Fruit fly (Drosophila melanogaster) whole organism, embryonic: ENCODE measurements around the gene CG2104.

Source experiments
- B-H2 ChIP-seq: fragments of 200-800 bp; sonication (Bioruptor generic); optimal IDR thresholded peaks from 2 replicates; lab custom pipeline; 2018; ENCODE audit warnings: missing biosample characterization, mild to moderate bottlenecking, missing genetic modification characterization
- Blimp-1 ChIP-seq: fragments of 200-800 bp; sonication (Bioruptor generic); optimal IDR thresholded peaks from 3 replicates; lab custom pipeline; 2018; ENCODE audit warnings: missing biosample characterization, missing genetic modification characterization, mild to moderate bottlenecking, moderate library complexity, missing genetic modification reagents
- CG10274 ChIP-seq: fragments of 200-800 bp; sonication (Bioruptor generic); optimal IDR thresholded peaks from 3 replicates; lab custom pipeline; 2017; ENCODE audit warnings: missing biosample characterization, mild to moderate bottlenecking, missing genetic modification characterization
- CG10321 ChIP-seq: fragments of 200-800 bp; sonication (Bioruptor generic); IDR thresholded peaks from 2 replicates; pipeline ENCODE4 v1.3.6; 2022; ENCODE audit warnings: missing biosample characterization, missing genetic modification characterization
- CG11560 ChIP-seq: fragments of 200-800 bp; sonication (Bioruptor generic); IDR thresholded peaks from 3 replicates; pipeline ENCODE4 v1.3.6; 2022; ENCODE audit warnings: missing biosample characterization, missing genetic modification characterization
- CG14710 ChIP-seq: fragments of 200-800 bp; sonication (Bioruptor generic); optimal IDR thresholded peaks from 3 replicates; lab custom pipeline; 2019; ENCODE audit warnings: missing biosample characterization, mild to moderate bottlenecking, missing genetic modification characterization, moderate library complexity
- CG1647 ChIP-seq: fragments of 200-800 bp; sonication (Bioruptor generic); optimal IDR thresholded peaks from 3 replicates; lab custom pipeline; 2016; ENCODE audit warnings: missing biosample characterization, missing genetic modification characterization
- CG1792 ChIP-seq: fragments of 200-800 bp; sonication (Bioruptor generic); optimal IDR thresholded peaks from 2 replicates; lab custom pipeline; 2016; ENCODE audit warnings: missing biosample characterization, missing genetic modification characterization
- CG18262 ChIP-seq: fragments of 200-800 bp; optimal IDR thresholded peaks from 3 replicates; lab custom pipeline; 2019; ENCODE audit warnings: missing biosample characterization, mild to moderate bottlenecking, missing genetic modification characterization, moderate library complexity
- CG18619 ChIP-seq: fragments of 200-800 bp; sonication (Bioruptor generic); optimal IDR thresholded peaks from 3 replicates; lab custom pipeline; 2017; ENCODE audit warnings: missing biosample characterization, mild to moderate bottlenecking, missing genetic modification characterization
- CG2202 ChIP-seq: fragments of 200-800 bp; sonication (Bioruptor generic); optimal IDR thresholded peaks from 2 replicates; lab custom pipeline; 2018; ENCODE audit warnings: missing biosample characterization, mild to moderate bottlenecking, missing genetic modification characterization
- CG33213 ChIP-seq: fragments of 200-800 bp; sonication (Bioruptor generic); optimal IDR thresholded peaks from 3 replicates; lab custom pipeline; 2016; ENCODE audit warnings: missing biosample characterization, missing genetic modification characterization
- CG33557 ChIP-seq: fragments of 200-800 bp; sonication (Bioruptor generic); optimal IDR thresholded peaks from 2 replicates; lab custom pipeline; 2019; ENCODE audit warnings: missing biosample characterization, mild to moderate bottlenecking, missing genetic modification characterization, moderate library complexity
- CG5953 ChIP-seq: fragments of 200-800 bp; sonication (Bioruptor generic); IDR thresholded peaks from 2 replicates; pipeline ENCODE4 v1.3.6; 2022; ENCODE audit warnings: missing biosample characterization, missing genetic modification characterization
- CG6254 ChIP-seq: fragments of 200-800 bp; sonication (Bioruptor generic); optimal IDR thresholded peaks from 3 replicates; lab custom pipeline; 2017; ENCODE audit warnings: mild to moderate bottlenecking, missing biosample characterization, missing genetic modification reagents, missing genetic modification characterization
- CG6765 ChIP-seq: fragments of 200-800 bp; sonication (Bioruptor generic); optimal IDR thresholded peaks from 3 replicates; lab custom pipeline; 2017; ENCODE audit warnings: missing biosample characterization, mild to moderate bottlenecking, missing genetic modification characterization
- CG6854 ChIP-seq: fragments of 200-800 bp; sonication (Bioruptor generic); optimal IDR thresholded peaks from 3 replicates; lab custom pipeline; 2017; ENCODE audit warnings: missing biosample characterization, mild to moderate bottlenecking, missing genetic modification characterization
- CG7556 ChIP-seq: fragments of 200-800 bp; sonication (Bioruptor generic); optimal IDR thresholded peaks from 2 replicates; lab custom pipeline; 2017; ENCODE audit warnings: missing biosample characterization, mild to moderate bottlenecking, missing genetic modification characterization
- Dip3 ChIP-seq: fragments of 200-800 bp; sonication (Bioruptor generic); optimal IDR thresholded peaks from 3 replicates; lab custom pipeline; 2016; ENCODE audit warnings: missing biosample characterization, missing genetic modification characterization
- ERR ChIP-seq: fragments of 200-800 bp; sonication (Bioruptor generic); optimal IDR thresholded peaks from 2 replicates; lab custom pipeline; 2016; ENCODE audit warnings: missing biosample characterization, missing genetic modification characterization
- Gug ChIP-seq: fragments of 200-800 bp; sonication (Bioruptor generic); IDR thresholded peaks from 4 replicates; pipeline ENCODE4 v1.3.6; 2022; ENCODE audit warnings: missing biosample characterization, missing genetic modification characterization
- HHEX ChIP-seq: fragments of 200-800 bp; sonication (Bioruptor generic); optimal IDR thresholded peaks from 3 replicates; lab custom pipeline; 2017; ENCODE audit warnings: missing biosample characterization, mild to moderate bottlenecking, missing genetic modification characterization, missing genetic modification reagents
- Kr ChIP-seq: fragments of 200-800 bp; sonication (Bioruptor generic); optimal IDR thresholded peaks from 2 replicates; lab custom pipeline; 2017; ENCODE audit warnings: missing biosample characterization, mild to moderate bottlenecking, missing genetic modification characterization
- PHDP ChIP-seq: fragments of 200-800 bp; sonication (Bioruptor generic); optimal IDR thresholded peaks from 3 replicates; lab custom pipeline; 2018; ENCODE audit warnings: missing biosample characterization, mild to moderate bottlenecking, missing genetic modification characterization, moderate library complexity
- Scr ChIP-seq: fragments of 200-800 bp; sonication (Bioruptor generic); IDR thresholded peaks from 2 replicates; pipeline ENCODE4 v1.3.6; 2022; ENCODE audit warnings: missing biosample characterization, missing genetic modification characterization; ENCODE audit not compliant: partially characterized antibody
- aop ChIP-seq: fragments of 200-800 bp; sonication (Bioruptor generic); IDR thresholded peaks from 2 replicates; pipeline ENCODE4 v1.3.6; 2022; ENCODE audit warnings: missing biosample characterization, missing genetic modification characterization
- ash1 ChIP-seq: fragments of 200-800 bp; sonication (Bioruptor generic); optimal IDR thresholded peaks from 2 replicates; lab custom pipeline; 2018; ENCODE audit warnings: missing biosample characterization, mild to moderate bottlenecking, missing genetic modification characterization
- bbx ChIP-seq: fragments of 200-800 bp; sonication (Bioruptor generic); IDR thresholded peaks from 2 replicates; pipeline ENCODE4 v1.3.6; 2022; ENCODE audit warnings: missing biosample characterization, missing genetic modification characterization; ENCODE audit not compliant: partially characterized antibody
- bigmax ChIP-seq: fragments of 200-800 bp; sonication (Bioruptor generic); optimal IDR thresholded peaks from 2 replicates; lab custom pipeline; 2018; ENCODE audit warnings: missing biosample characterization, mild to moderate bottlenecking, missing genetic modification characterization
- cg ChIP-seq: fragments of 200-800 bp; sonication (Bioruptor generic); optimal IDR thresholded peaks from 3 replicates; lab custom pipeline; 2019; ENCODE audit warnings: missing biosample characterization, mild to moderate bottlenecking, missing genetic modification characterization, moderate library complexity
- ems ChIP-seq: fragments of 200-800 bp; sonication (Bioruptor generic); optimal IDR thresholded peaks from 3 replicates; lab custom pipeline; 2016; ENCODE audit warnings: missing biosample characterization, missing genetic modification characterization
- fru ChIP-seq: fragments of >200 bp; optimal IDR thresholded peaks from 2 replicates; lab custom pipeline; 2017
- gsb ChIP-seq: fragments of 200-800 bp; sonication (Bioruptor generic); IDR thresholded peaks from 2 replicates; pipeline ENCODE4 v1.3.6; 2022; ENCODE audit warnings: missing biosample characterization, missing genetic modification characterization
- gsb-n ChIP-seq: fragments of 200-800 bp; sonication (Bioruptor generic); optimal IDR thresholded peaks from 3 replicates; lab custom pipeline; 2018; ENCODE audit warnings: missing biosample characterization, mild to moderate bottlenecking, missing genetic modification characterization
- jing ChIP-seq: fragments of 200-800 bp; sonication (Bioruptor generic); optimal IDR thresholded peaks from 2 replicates; lab custom pipeline; 2018; ENCODE audit warnings: missing biosample characterization, mild to moderate bottlenecking, missing genetic modification characterization
- kni ChIP-seq: fragments of 200-800 bp; sonication (Bioruptor generic); optimal IDR thresholded peaks from 3 replicates; lab custom pipeline; 2017; ENCODE audit warnings: mild to moderate bottlenecking, missing biosample characterization, missing genetic modification reagents, missing genetic modification characterization
- lilli ChIP-seq: fragments of 200-800 bp; sonication (Bioruptor generic); optimal IDR thresholded peaks from 3 replicates; lab custom pipeline; 2016; ENCODE audit warnings: missing biosample characterization, missing genetic modification characterization
- mam ChIP-seq: fragments of 200-800 bp; sonication (Bioruptor generic); optimal IDR thresholded peaks from 3 replicates; lab custom pipeline; 2016; ENCODE audit warnings: missing biosample characterization, missing genetic modification characterization
- nerfin-1 ChIP-seq: fragments of 200-800 bp; sonication (Bioruptor generic); optimal IDR thresholded peaks from 3 replicates; lab custom pipeline; 2019; ENCODE audit warnings: missing biosample characterization, mild to moderate bottlenecking, missing genetic modification characterization, moderate library complexity
- pnt ChIP-seq: fragments of 200-800 bp; sonication (Bioruptor generic); optimal IDR thresholded peaks from 3 replicates; lab custom pipeline; 2016; ENCODE audit warnings: missing biosample characterization, missing genetic modification characterization
- psq ChIP-seq: fragments of 200-800 bp; sonication (Bioruptor generic); optimal IDR thresholded peaks from 2 replicates; lab custom pipeline; 2017; ENCODE audit warnings: missing biosample characterization, missing genetic modification characterization
- pum ChIP-seq: fragments of 200-800 bp; sonication (Bioruptor generic); optimal IDR thresholded peaks from 2 replicates; lab custom pipeline; 2016; ENCODE audit warnings: missing biosample characterization, missing genetic modification characterization
- repo ChIP-seq: fragments of 200-800 bp; sonication (Bioruptor generic); optimal IDR thresholded peaks from 2 replicates; lab custom pipeline; 2016; ENCODE audit warnings: missing biosample characterization, missing genetic modification characterization
- sc ChIP-seq, 3 experiments: fragments of >200 bp in 2 of 3; fragments of 200-800 bp in 1 of 3; sonication (Bioruptor generic) in 1 of 3; optimal IDR thresholded peaks; 2 replicates in 2 of 3; 3 replicates in 1 of 3; lab custom pipeline; 2017; ENCODE audit warnings: mild to moderate bottlenecking in 1 of 3, missing biosample characterization in 1 of 3, missing genetic modification characterization in 1 of 3, missing genetic modification reagents in 1 of 3
- scrt ChIP-seq: fragments of 200-800 bp; sonication (Bioruptor generic); optimal IDR thresholded peaks from 2 replicates; lab custom pipeline; 2018; ENCODE audit warnings: missing biosample characterization, mild to moderate bottlenecking, missing genetic modification characterization, moderate library complexity
- sd ChIP-seq: fragments of 200-800 bp; sonication (Bioruptor generic); optimal IDR thresholded peaks from 3 replicates; lab custom pipeline; 2018; ENCODE audit warnings: missing biosample characterization, mild to moderate bottlenecking, missing genetic modification characterization, moderate library complexity
- tgo ChIP-seq: fragments of 200-800 bp; sonication (Bioruptor generic); IDR thresholded peaks from 3 replicates; pipeline ENCODE4 v1.3.6; 2022; ENCODE audit warnings: missing biosample characterization, missing genetic modification characterization
- tio ChIP-seq: fragments of 200-800 bp; sonication (Bioruptor generic); optimal IDR thresholded peaks from 2 replicates; lab custom pipeline; 2017; ENCODE audit warnings: missing biosample characterization, missing genetic modification characterization, inconsistent platforms

CG2104 gene

DNA sequence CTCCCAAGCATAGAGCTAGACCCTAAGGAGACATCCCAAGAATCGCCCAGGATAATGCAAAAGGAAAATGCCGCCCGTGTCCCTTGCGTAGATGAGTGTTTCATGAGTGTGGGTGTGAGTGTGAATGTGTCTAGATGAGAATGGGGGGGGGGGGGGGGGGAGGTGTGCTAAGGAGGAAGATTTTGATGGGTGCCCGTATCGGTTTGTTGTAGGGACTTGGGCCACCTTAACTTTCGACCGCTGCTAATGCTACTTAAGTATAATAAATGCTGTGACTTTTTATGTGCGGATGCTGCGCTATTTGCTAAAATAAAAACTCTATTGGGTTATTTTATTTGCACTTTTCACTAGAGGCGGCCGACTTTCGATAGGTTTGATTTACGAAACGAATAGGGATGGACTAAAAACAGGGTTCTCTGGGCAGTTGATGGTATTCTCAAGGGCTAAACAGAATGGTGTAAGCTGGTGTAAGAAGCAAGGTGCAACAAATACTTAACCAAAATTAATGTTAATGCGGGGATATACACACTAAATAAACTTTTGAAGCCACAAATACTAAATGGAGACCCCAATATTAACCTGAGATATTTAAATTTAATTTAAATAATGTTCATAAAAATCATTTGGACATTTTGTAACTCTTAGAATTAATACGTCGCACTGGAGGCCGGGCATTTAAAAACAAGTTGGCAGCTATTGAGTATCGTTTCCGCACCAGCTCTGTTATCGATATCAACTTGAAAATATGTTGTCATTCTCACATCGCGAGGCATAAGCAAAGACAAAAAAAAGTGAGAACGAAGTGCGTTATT lies 24.0 kb downstream of the CG2104 start, which contains the start of the genes Xe7 and Atg17 (continued):
- TF ChIP-seq scrt (GFP tag; lab: Kevin White, UChicago) (peak; percentile 69), CG1647 (GFP tag; lab: Kevin White, UChicago) (peak; percentile 89), Kr (GFP tag; lab: Kevin White, UChicago) (no peak), CG14710 (peak; percentile 94), CG33557 (peak; percentile 90), CG7556 (GFP tag; lab: Kevin White, UChicago) (peak; percentile 83), HHEX (peak; percentile 85), B-H2 (peak; percentile 94), gsb (GFP tag; lab: Robert Waterston, UW) (peak; percentile 76), ERR (peak; percentile 35), lilli (GFP tag; lab: Kevin White, UChicago) (peak; percentile 96), ash1 (GFP tag; lab: Kevin White, UChicago) (peak; percentile 47), cg (GFP tag; lab: Kevin White, UChicago) (peak; percentile 73), CG1792 (peak; percentile 43), bbx (0 out of 2 replicates have a peak, but pooled peaks have one; percentile 25), kni (GFP tag; lab: Kevin White, UChicago) (peak; percentile 10), tgo (GFP tag; lab: Robert Waterston, UW) (peak; percentile 84), fru (no peak), CG18619 (GFP tag; lab: Kevin White, UChicago) (peak; percentile 92), gsb-n (tag; lab: Kevin White, UChicago) (no peak), CG18262 (tag; lab: Kevin White, UChicago) (peak; percentile 88), bigmax (GFP tag; lab: Kevin White, UChicago) (no peak), psq (GFP tag; lab: Kevin White, UChicago) (peak; percentile 23), repo (GFP tag; lab: Kevin White, UChicago) (peak; percentile 58), CG6854 (peak; percentile 25), sd (peak; percentile 86), pnt (peak; percentile 85), CG33213 (GFP tag; lab: Kevin White, UChicago) (peak; percentile 68), jing (peak; percentile 76), Scr (GFP tag; lab: Robert Waterston, UW) (peak; percentile 69), CG2202 (peak; percentile 67), ems (GFP tag; lab: Kevin White, UChicago) (peak; percentile 84), CG6765 (peak; percentile 75), Dip3 (GFP tag; lab: Kevin White, UChicago) (peak; percentile 93), CG6254 (peak; percentile 41), Gug (GFP tag; lab: Robert Waterston, UW) (peak; percentile 97), pum (GFP tag; lab: Kevin White, UChicago) (peak; percentile 90), CG10321 (peak; percentile 34; the same call in 1 of the 2 replicates), sc (optimal IDR thresholded peaks at IDR 0.05; lab: Kevin White, UChicago) (no peak), sc (GFP tag; optimal IDR thresholded peaks at IDR 0.05; lab: Kevin White, UChicago) (peak; percentile 74), CG10274 (GFP tag; lab: Kevin White, UChicago) (peak; percentile 76), aop (GFP tag; lab: Robert Waterston, UW) (no peak), Blimp-1 (GFP tag; lab: Kevin White, UChicago) (peak; percentile 83), PHDP (tag; lab: Kevin White, UChicago) (peak; percentile 87), mam (GFP tag; lab: Kevin White, UChicago) (peak; percentile 96), CG5953 (GFP tag; lab: Robert Waterston, UW) (peak; percentile 57; the same call in 1 of the 2 replicates), tio (GFP tag; lab: Kevin White, UChicago) (peak; percentile 95), nerfin-1 (peak; percentile 82), CG11560 (tag; lab: Robert Waterston, UW) (peak; percentile 89)
